Worm (Caenorhabditis elegans): Measurements from ENCODE around the gene C49A9.3.

C49A9.3 gene

DNA sequence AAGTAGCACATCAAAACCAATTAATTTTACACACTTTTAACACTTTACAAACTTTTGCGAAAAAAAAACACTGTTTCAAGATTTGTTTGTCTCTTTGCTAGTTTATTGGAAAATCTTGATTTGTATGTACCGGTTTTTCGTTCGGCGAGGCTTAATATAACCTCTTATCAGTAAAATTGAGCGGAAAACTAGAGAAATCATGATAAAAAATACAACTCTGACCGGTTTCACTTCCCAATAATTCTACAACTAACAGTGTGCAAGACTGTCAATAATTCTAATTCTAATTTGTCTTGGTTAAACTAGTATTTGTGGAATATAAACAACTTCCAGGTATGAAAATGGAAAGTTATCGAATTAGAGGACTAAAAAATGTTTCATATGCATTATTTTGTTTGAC, at the start of gene C49A9.3:
Gene C49A9.3, plus strand, starts transcription at position 212 of the 400 bp plus-strand sequence.
- TF ChIP-seq tab-1 (GFP tag; IDR thresholded peaks at IDR 0.05) (no peak), T22C8.4 (GFP tag; IDR thresholded peaks at IDR 0.05) (no peak), cog-1 (tag; optimal IDR thresholded peaks at IDR 0.05) (no peak), ztf-23 (GFP tag; IDR thresholded peaks at IDR 0.05) (no peak), klf-2 (GFP tag; conservative IDR thresholded peaks at IDR 0.05) (no peak), ztf-29 (GFP tag; IDR thresholded peaks at IDR 0.05) (no peak), ref-1 (GFP tag; conservative IDR thresholded peaks at IDR 0.05) (no peak), flt-1 (GFP tag; IDR thresholded peaks at IDR 0.05) (no peak), med-1 (GFP tag; optimal IDR thresholded peaks at IDR 0.05; ENCODE audit: insufficient read depth) (no peak)

DNA sequence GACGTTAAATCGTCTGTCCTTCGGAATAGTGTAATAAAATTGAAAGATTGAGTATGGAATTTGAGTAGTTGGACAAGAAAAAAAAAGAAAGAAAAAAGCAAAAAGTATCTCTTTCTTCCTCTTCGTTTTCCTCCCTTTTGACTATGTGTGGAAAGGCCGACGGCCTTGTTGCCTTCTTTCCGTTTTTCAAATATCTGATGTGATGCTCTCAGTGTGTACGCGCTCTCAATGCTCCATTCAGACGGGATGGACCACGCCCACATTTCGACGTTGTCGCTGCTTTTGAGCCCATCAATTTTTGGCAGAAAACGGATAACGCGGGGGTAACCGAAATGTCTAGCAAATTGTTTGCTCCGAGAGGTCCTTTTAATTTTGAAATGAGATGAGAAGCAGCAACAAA, 48.9 kb upstream of the C49A9.3 start:
- no peak for TF ChIP-seq ztf-29 (GFP tag; IDR thresholded peaks at IDR 0.05)
- no peak for TF ChIP-seq tab-1 (GFP tag; IDR thresholded peaks at IDR 0.05)
- TF ChIP-seq med-1 (GFP tag; optimal IDR thresholded peaks at IDR 0.05; ENCODE audit: insufficient read depth), result no peak
- no peak for TF ChIP-seq klf-2 (GFP tag; conservative IDR thresholded peaks at IDR 0.05)
- TF ChIP-seq ref-1 (GFP tag; conservative IDR thresholded peaks at IDR 0.05), result no peak
- no peak for TF ChIP-seq T22C8.4 (GFP tag; IDR thresholded peaks at IDR 0.05)
- TF ChIP-seq flt-1 (GFP tag; IDR thresholded peaks at IDR 0.05), result no peak

DNA sequence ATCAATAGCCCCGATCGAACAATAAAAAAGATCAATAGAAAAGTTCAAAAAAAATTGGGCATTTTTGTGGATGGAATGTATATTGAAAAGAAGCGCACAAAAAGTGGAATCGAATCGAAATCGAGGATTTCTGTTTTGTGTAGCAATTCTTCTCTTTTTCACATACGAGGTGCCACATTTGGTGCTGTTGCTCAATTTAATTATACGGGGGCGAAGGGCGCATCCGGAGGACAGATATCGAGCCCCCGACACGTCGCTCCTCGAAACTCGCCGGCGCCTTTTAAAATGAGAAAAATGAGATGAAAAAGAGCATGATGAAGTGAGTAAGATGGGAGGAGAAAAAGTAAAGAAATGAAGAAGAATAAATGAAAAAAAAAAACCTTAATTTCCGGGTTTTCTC, 44.5 kb upstream of the C49A9.3 start:
- no peak for TF ChIP-seq ztf-23 (GFP tag; IDR thresholded peaks at IDR 0.05)
- no peak for TF ChIP-seq flt-1 (GFP tag; IDR thresholded peaks at IDR 0.05)
- no peak for TF ChIP-seq ztf-29 (GFP tag; IDR thresholded peaks at IDR 0.05)
- no peak for TF ChIP-seq tab-1 (GFP tag; IDR thresholded peaks at IDR 0.05)
- TF ChIP-seq med-1 (GFP tag; optimal IDR thresholded peaks at IDR 0.05; ENCODE audit: insufficient read depth), result no peak
- TF ChIP-seq T22C8.4 (GFP tag; IDR thresholded peaks at IDR 0.05), result no peak
- no peak for TF ChIP-seq klf-2 (GFP tag; conservative IDR thresholded peaks at IDR 0.05)
- TF ChIP-seq cog-1 (tag; optimal IDR thresholded peaks at IDR 0.05), result no peak
- no peak for TF ChIP-seq ref-1 (GFP tag; conservative IDR thresholded peaks at IDR 0.05)

DNA sequence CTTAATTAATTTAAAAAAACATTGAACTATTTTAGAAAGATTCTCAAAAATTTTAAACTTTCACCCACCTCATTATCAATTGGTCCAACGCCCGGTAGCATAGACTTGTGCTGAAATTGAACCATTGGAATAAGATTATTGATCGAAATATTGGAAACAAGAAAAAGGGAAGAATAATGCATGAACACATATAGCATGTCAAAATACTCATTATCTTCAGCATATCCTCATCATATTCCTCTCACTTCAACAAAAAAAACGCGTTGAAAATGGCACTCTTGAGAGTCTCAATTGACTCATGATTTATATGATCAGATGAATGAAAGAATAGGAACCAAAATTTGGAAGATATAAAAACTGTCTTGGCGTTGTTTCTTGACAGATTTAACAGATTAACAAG, 38.1 kb upstream of the C49A9.3 start, which contains the start of gene unc-77:
Gene unc-77, minus strand, starts transcription at position 101 of the 400 bp plus-strand sequence.
- TF ChIP-seq tab-1 (GFP tag; IDR thresholded peaks at IDR 0.05) (no peak), ref-1 (GFP tag; conservative IDR thresholded peaks at IDR 0.05) (no peak), flt-1 (GFP tag; IDR thresholded peaks at IDR 0.05) (no peak), T22C8.4 (GFP tag; IDR thresholded peaks at IDR 0.05) (no peak), klf-2 (GFP tag; conservative IDR thresholded peaks at IDR 0.05) (no peak), med-1 (GFP tag; optimal IDR thresholded peaks at IDR 0.05; ENCODE audit: insufficient read depth) (no peak), cog-1 (tag; optimal IDR thresholded peaks at IDR 0.05) (no peak), ztf-23 (GFP tag; IDR thresholded peaks at IDR 0.05) (no peak)

DNA sequence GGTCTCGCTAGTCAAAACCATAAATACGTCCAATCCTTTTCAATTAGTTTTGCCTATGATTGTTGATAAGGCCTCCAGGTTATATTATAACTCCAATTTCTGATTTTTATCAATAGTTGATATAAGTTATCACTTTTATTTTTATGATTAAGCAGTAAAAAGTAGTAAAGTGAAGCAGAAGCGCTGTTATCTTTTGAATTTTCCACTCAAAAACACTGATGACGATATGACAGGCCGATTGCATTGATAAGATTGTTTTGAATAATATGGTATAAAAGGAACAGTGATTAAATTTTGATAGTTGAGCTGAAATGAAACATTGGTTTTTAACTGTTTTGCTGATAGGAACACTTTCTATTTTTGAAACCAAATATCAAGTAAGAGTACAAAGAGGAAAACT, 36.3 kb upstream of the C49A9.3 start, which contains the start of gene asp-9:
Gene asp-9, plus strand, starts transcription at position 312 of the 400 bp plus-strand sequence.
- TF ChIP-seq ztf-29 (GFP tag; IDR thresholded peaks at IDR 0.05), result no peak
- no peak for TF ChIP-seq ztf-23 (GFP tag; IDR thresholded peaks at IDR 0.05)
- no peak for TF ChIP-seq ref-1 (GFP tag; conservative IDR thresholded peaks at IDR 0.05)
- no peak for TF ChIP-seq T22C8.4 (GFP tag; IDR thresholded peaks at IDR 0.05)
- TF ChIP-seq tab-1 (GFP tag; IDR thresholded peaks at IDR 0.05), result no peak
- TF ChIP-seq med-1 (GFP tag; optimal IDR thresholded peaks at IDR 0.05; ENCODE audit: insufficient read depth), result no peak
- no peak for TF ChIP-seq flt-1 (GFP tag; IDR thresholded peaks at IDR 0.05)

DNA sequence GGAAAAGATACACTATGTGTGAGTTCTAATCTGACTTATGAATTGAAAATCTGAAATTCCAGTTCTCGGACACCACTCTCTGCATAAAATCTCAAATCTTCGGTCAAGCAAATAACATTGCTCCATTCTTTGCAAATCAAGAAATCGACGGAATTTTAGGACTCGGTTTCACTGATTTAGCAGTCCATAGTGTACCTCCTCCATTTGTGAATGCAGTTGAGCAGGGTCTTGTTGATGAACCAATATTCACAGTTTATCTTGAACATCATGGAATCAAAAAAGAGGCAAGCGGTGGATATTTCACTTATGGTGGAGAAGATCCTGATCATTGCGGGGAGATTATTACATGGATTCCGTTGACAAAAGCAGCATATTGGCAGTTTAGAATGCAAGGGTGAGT, 34.7 kb upstream of the C49A9.3 start:
- TF ChIP-seq T22C8.4 (GFP tag; IDR thresholded peaks at IDR 0.05), result no peak
- no peak for TF ChIP-seq ztf-23 (GFP tag; IDR thresholded peaks at IDR 0.05)
- TF ChIP-seq tab-1 (GFP tag; IDR thresholded peaks at IDR 0.05), result no peak

DNA sequence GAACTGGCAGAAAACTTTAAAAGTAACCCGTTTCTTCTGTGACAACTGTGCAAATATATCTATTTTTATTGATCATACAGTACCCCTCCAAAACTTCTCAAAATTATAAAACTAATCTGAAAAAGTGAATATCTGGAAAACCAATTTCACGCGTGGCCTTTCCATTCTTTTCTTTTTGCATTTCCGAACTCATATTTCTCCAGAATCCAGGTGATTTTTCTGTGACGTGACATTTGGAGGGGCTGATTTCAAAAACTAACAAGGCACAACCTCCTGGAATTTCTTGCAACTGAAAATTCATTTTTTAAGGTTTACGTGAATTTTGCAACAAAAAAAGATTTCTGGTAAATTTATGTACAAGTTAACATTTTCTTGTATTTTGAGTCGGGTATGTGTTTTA, 21.6 kb upstream of the C49A9.3 start:
- TF ChIP-seq ref-1 (GFP tag; conservative IDR thresholded peaks at IDR 0.05) (no peak), flt-1 (GFP tag; IDR thresholded peaks at IDR 0.05) (no peak), med-1 (GFP tag; optimal IDR thresholded peaks at IDR 0.05; ENCODE audit: insufficient read depth) (no peak), T22C8.4 (GFP tag; IDR thresholded peaks at IDR 0.05) (no peak), ztf-23 (GFP tag; IDR thresholded peaks at IDR 0.05) (no peak), cog-1 (tag; optimal IDR thresholded peaks at IDR 0.05) (no peak), klf-2 (GFP tag; conservative IDR thresholded peaks at IDR 0.05) (no peak), ztf-29 (GFP tag; IDR thresholded peaks at IDR 0.05) (no peak), tab-1 (GFP tag; IDR thresholded peaks at IDR 0.05) (no peak)

DNA sequence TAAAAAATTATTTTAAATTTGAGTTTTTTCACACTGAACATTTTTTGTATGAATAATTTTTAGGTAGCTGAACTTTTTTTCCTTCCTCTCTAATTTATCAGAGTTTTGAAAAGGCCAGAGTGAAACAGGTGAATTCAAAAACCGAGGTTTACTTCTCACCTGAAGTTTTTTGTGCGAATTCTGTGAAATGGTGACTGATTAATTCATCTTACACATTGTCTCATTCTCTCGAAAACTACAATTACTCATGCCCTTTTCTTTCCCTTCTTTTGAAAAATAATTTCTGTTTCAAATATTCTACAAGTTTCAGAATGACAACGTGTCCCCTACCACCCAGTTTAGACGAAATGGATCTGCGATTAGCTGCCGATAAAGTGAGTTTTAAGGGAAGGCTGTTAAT, 20.1 kb upstream of the C49A9.3 start, which contains the start of gene tkr-2:
Gene tkr-2, plus strand, starts transcription at position 301 of the 400 bp plus-strand sequence.
- no peak for TF ChIP-seq flt-1 (GFP tag; IDR thresholded peaks at IDR 0.05)
- TF ChIP-seq ztf-23 (GFP tag; IDR thresholded peaks at IDR 0.05), result no peak
- no peak for TF ChIP-seq T22C8.4 (GFP tag; IDR thresholded peaks at IDR 0.05)
- TF ChIP-seq ztf-29 (GFP tag; IDR thresholded peaks at IDR 0.05), result no peak
- no peak for TF ChIP-seq ref-1 (GFP tag; conservative IDR thresholded peaks at IDR 0.05)
- no peak for TF ChIP-seq med-1 (GFP tag; optimal IDR thresholded peaks at IDR 0.05; ENCODE audit: insufficient read depth)
- TF ChIP-seq klf-2 (GFP tag; conservative IDR thresholded peaks at IDR 0.05), result no peak
- no peak for TF ChIP-seq cog-1 (tag; optimal IDR thresholded peaks at IDR 0.05)
- no peak for TF ChIP-seq tab-1 (GFP tag; IDR thresholded peaks at IDR 0.05)

DNA sequence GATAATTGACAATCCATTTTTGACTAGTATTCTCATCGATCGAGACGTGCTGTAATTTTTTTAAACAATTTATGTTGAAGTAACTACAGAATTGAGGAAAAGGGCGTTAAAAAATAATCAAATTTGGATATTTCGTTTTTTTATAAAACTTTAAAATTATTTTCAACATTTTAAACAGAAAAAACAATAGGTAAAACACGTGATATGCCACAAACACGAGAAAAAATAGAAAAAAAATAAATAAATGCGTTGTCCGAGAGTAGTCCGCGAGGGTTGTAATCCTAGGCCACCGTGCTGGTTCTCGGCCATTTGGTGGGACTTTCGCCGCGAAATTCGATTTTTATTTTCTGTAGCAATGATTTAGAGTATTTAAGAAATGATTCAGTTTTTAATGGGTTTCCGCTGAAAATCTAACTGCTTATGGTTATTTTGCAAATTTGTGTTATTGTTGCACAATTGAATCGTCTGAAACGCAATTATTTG, 15.6 kb upstream of the C49A9.3 start, which contains the start of gene C49A9.10:
Gene C49A9.10, minus strand, starts transcription at position 51 of the 483 bp plus-strand sequence.
- TF ChIP-seq klf-2 (GFP tag; conservative IDR thresholded peaks at IDR 0.05), result peak; percentile 73
- no peak for TF ChIP-seq T22C8.4 (GFP tag; IDR thresholded peaks at IDR 0.05)
- TF ChIP-seq ztf-29 (GFP tag; IDR thresholded peaks at IDR 0.05), result no peak
- TF ChIP-seq flt-1 (GFP tag; IDR thresholded peaks at IDR 0.05), result peak; percentile 85
- TF ChIP-seq med-1 (GFP tag; optimal IDR thresholded peaks at IDR 0.05; ENCODE audit: insufficient read depth), result no peak
- TF ChIP-seq tab-1 (GFP tag; IDR thresholded peaks at IDR 0.05), result no peak
- TF ChIP-seq cog-1 (tag; optimal IDR thresholded peaks at IDR 0.05), result peak; percentile 20
- TF ChIP-seq ref-1 (GFP tag; conservative IDR thresholded peaks at IDR 0.05), result no peak
- TF ChIP-seq ztf-23 (GFP tag; IDR thresholded peaks at IDR 0.05), result peak; percentile 77

DNA sequence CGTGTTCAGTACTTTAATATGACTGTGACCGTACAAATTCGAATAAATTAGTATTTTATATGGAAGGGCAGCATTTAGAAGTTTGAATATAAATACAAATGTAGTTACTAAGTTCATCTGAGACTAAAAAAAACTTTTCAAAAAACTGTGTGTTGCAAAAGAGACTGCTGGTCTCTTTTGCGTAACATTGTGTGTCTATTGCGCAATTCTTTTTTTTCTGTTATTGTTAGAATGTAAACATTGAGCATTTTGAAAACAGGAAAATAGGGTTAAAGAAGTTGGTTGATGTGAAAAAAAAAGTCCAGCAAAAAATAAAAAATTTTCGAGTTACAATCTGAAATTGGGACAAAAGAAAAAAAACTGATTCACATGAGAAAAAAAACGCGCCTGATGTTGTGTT, 12.6 kb upstream of the C49A9.3 start:
- TF ChIP-seq T22C8.4 (GFP tag; IDR thresholded peaks at IDR 0.05) (no peak), flt-1 (GFP tag; IDR thresholded peaks at IDR 0.05) (no peak), tab-1 (GFP tag; IDR thresholded peaks at IDR 0.05) (no peak), ztf-29 (GFP tag; IDR thresholded peaks at IDR 0.05) (no peak)
